Worm (Caenorhabditis elegans) whole organism, L4 larva: Measurements from ENCODE around the gene F18C5.9.

Source experiments
- R02D3.7 ChIP-seq: fragments of 150-350 bp; sonication (generic microtip); optimal IDR thresholded peaks from 3 replicates; lab custom pipeline; 2014; ENCODE audit warnings: missing biosample characterization, missing genetic modification characterization
- aly-2 ChIP-seq: sonication (generic microtip); optimal IDR thresholded peaks from 2 replicates; lab custom pipeline; 2018; ENCODE audit warnings: missing biosample characterization, missing genetic modification characterization
- fkh-10 ChIP-seq: fragments of 150-350 bp; optimal IDR thresholded peaks from 2 replicates; lab custom pipeline; 2014; ENCODE audit warnings: missing biosample characterization, missing genetic modification reagents, missing genetic modification characterization
- hif-1 ChIP-seq, 2 experiments: sonication (generic microtip); optimal IDR thresholded peaks; 2 replicates each; lab custom pipeline; 2016 to 2017; ENCODE audit warnings: missing compliant biosample characterization in 2 of 2, missing genetic modification characterization in 2 of 2, missing genetic modification reagents in 2 of 2, missing genotype in 2 of 2, mild to moderate bottlenecking in 1 of 2
- lin-13 ChIP-seq: fragments of 150-350 bp; optimal IDR thresholded peaks from 2 replicates; lab custom pipeline; 2014; ENCODE audit warnings: missing biosample characterization, missing genetic modification reagents, missing genetic modification characterization
- lsy-2 ChIP-seq, 2 experiments: fragments of 150-350 bp in 1 of 2; sonication (generic microtip) in 1 of 2; optimal IDR thresholded peaks; 2 replicates each; lab custom pipeline; 2014 to 2017; ENCODE audit warnings: missing biosample characterization in 2 of 2, missing genetic modification characterization in 2 of 2
- nhr-76 ChIP-seq: fragments of 150-350 bp; optimal IDR thresholded peaks from 2 replicates; lab custom pipeline; 2014; ENCODE audit warnings: missing biosample characterization, missing genetic modification characterization
- unc-62 ChIP-seq, 3 experiments: fragments of 150-350 bp in 1 of 3; sonication (generic microtip); optimal IDR thresholded peaks in 2 of 3; peaks in 1 of 3; 1 replicate in 1 of 3; 2 replicates in 2 of 3; lab custom pipeline; 2014 to 2017; ENCODE audit warnings: missing biosample characterization in 3 of 3, missing genetic modification characterization in 3 of 3, missing genetic modification reagents in 3 of 3, missing genotype in 1 of 3

ce11 chrII:6521316-6521715 is 45.6 kb upstream of the F18C5.9 start, which contains the start of gene toe-2:
- TF ChIP-seq unc-62 (GFP tag; optimal IDR thresholded peaks at IDR 0.05 in 1 of 2; lab: Kevin White, UChicago) = no peak
- TF ChIP-seq unc-62 (tag; optimal IDR thresholded peaks at IDR 0.05; lab: Kevin White, UChicago) = no peak
- no peak for TF ChIP-seq fkh-10 (GFP tag; lab: Kevin White, UChicago)
- no peak for TF ChIP-seq nhr-76 (tag; lab: Kevin White, UChicago)
- no peak for TF ChIP-seq R02D3.7 (tag; lab: Kevin White, UChicago)
- no peak for TF ChIP-seq lsy-2 (tag; optimal IDR thresholded peaks at IDR 0.05; lab: Kevin White, UChicago)
- no peak for TF ChIP-seq aly-2 (tag; lab: Kevin White, UChicago)
- TF ChIP-seq lin-13 (GFP tag; lab: Kevin White, UChicago) = no peak
- TF ChIP-seq hif-1 (tag; optimal IDR thresholded peaks at IDR 0.05; lab: Kevin White, UChicago) = no peak
